Worm (Caenorhabditis elegans) whole organism, late embryonic: ENCODE measurements around the gene T14B4.3.

Source experiments
- ceh-18 ChIP-seq: sonication (generic microtip); optimal IDR thresholded peaks from 2 replicates; lab custom pipeline; 2016; ENCODE audit warnings: missing genetic modification characterization, missing compliant biosample characterization
- dve-1 ChIP-seq: sonication (generic microtip); optimal IDR thresholded peaks from 2 replicates; lab custom pipeline; 2017; ENCODE audit warnings: antibody characterized with exemption, mild to moderate bottlenecking, missing genetic modification characterization, missing compliant biosample characterization
- npax-4 ChIP-seq: sonication (generic microtip); optimal IDR thresholded peaks from 2 replicates; lab custom pipeline; 2016; ENCODE audit warnings: missing genetic modification characterization, missing compliant biosample characterization
- syd-9 ChIP-seq: sonication (generic microtip); optimal IDR thresholded peaks from 2 replicates; lab custom pipeline; 2016; ENCODE audit warnings: mild to moderate bottlenecking, missing genetic modification characterization, moderate library complexity, missing compliant biosample characterization
- tbx-2 ChIP-seq: sonication (generic microtip); optimal IDR thresholded peaks from 2 replicates; lab custom pipeline; 2016; ENCODE audit warnings: missing genetic modification characterization, missing compliant biosample characterization

ce11 chrII:6698784-6699183, 36.0 kb upstream of the T14B4.3 start, which contains the start of gene C18H9.1:
- TF ChIP-seq syd-9 (tag; lab: Kevin White, UChicago) (no peak), npax-4 (tag; lab: Kevin White, UChicago) (no peak), tbx-2 (tag; lab: Kevin White, UChicago) (no peak), dve-1 (tag; lab: Kevin White, UChicago) (no peak), ceh-18 (tag; lab: Kevin White, UChicago) (no peak)
